Worm (Caenorhabditis elegans): ENCODE results near the gene lact-4.
A peak's percentile ranks its signal among the peaks of the same experiment; 100 is the strongest.

lact-4 gene

DNA sequence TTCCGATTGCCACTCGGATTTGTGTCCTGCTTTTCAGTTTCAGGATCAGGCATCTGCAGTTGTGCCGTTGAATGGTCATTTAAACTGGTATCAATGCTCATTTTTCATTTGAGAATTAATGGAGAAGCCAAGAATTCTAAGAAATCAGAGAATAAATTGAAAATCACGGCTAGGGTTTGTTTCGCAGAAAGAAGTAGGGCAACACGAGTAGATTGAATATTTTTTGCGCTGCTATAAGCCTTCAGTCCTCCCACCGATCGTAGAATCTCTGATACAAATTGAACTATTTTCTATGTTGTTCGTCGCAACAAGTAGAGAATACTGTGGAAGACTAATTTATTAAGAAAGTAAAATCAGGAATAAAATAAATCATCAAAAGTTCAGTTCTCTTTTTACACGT, 43.2 kb downstream of the lact-4 start, which contains the start of gene acp-3:
Gene acp-3 (minus strand): TSS at position 101 of the 400 bp plus-strand sequence.
- TF ChIP-seq lsy-27 (tag; optimal IDR thresholded peaks at IDR 0.05; ENCODE audit: borderline replicate concordance, insufficient read depth) (no peak), egl-44 (GFP tag; IDR thresholded peaks at IDR 0.05) (no peak), zim-3 (tag; optimal IDR thresholded peaks at IDR 0.05) (no peak), rpc-1 (optimal IDR thresholded peaks at IDR 0.05) (no peak), rpc-1 (tag; optimal IDR thresholded peaks at IDR 0.05) (no peak), mxl-1 (tag; optimal IDR thresholded peaks at IDR 0.05) (no peak), ztf-6 (GFP tag; IDR thresholded peaks at IDR 0.05) (no peak)

DNA sequence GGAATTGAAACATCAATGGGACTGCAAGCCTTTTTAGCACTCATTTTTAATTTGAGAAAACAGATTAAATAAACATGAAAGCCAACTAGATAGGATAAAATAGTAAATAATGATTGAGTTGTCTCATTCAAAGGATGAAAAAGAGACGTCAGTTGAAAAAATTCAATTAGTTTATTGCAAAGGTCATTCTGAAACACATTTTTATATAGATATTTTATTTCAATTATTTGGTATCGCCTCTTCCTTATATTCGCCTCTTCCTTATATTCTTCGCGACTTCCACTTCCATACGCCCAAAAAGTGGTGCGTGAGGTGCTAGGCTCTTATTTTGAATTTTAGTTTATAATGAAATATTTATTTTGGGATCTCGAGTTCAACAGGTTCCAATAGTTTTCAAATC, 45.3 kb downstream of the lact-4 start, which contains the start of gene acp-4:
Gene acp-4 (minus strand): TSS at position 101 of the 400 bp plus-strand sequence.
- TF ChIP-seq egl-18 (GFP tag; IDR thresholded peaks at IDR 0.05) = no peak
- no peak for TF ChIP-seq zim-3 (tag; optimal IDR thresholded peaks at IDR 0.05)
- TF ChIP-seq tlf-1 (GFP tag; optimal IDR thresholded peaks at IDR 0.05) = no peak
- no peak for TF ChIP-seq Y79H2A.3 (GFP tag; conservative IDR thresholded peaks at IDR 0.05)
- no peak for TF ChIP-seq T26A5.8 (tag; optimal IDR thresholded peaks at IDR 0.05)
- no peak for TF ChIP-seq rec-8 (tag; optimal IDR thresholded peaks at IDR 0.05)
- no peak for TF ChIP-seq egl-44 (GFP tag; IDR thresholded peaks at IDR 0.05)
- TF ChIP-seq F37B4.10 (GFP tag; IDR thresholded peaks at IDR 0.05) = no peak

DNA sequence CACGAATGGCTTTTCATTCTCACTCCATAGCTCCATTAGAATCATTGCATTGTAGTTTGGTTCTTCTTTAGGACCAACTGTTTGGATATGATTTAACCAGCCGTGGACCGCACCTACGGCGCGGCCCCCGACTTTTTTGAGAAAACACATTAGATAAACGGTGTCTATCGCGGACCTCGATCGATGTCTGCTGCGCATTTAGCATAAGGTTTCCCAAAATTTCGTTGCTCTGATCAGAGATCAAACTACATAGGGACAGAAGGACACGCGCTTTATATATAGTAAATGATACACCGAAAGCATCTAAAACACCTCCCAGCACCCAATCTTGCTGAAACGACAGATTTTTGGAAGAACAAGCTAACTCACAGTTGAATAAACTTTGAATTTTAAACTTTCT, 47.3 kb downstream of the lact-4 start:
- TF ChIP-seq snpc-4 (GFP tag; optimal IDR thresholded peaks at IDR 0.05) (peak; percentile 33), snpc-4 (tag; optimal IDR thresholded peaks at IDR 0.05) (peak in 2 of 4 experiments; percentile 55 to 85), hmg-1.2 (GFP tag; IDR thresholded peaks at IDR 0.05) (peak; percentile 46), pbrm-1 (GFP tag; IDR thresholded peaks at IDR 0.05) (peak; percentile 61), snpc-1.1 (tag; optimal IDR thresholded peaks at IDR 0.05; ENCODE audit: insufficient read depth) (peak; percentile 51), attf-6 (GFP tag; IDR thresholded peaks at IDR 0.05) (0 out of 2 replicates have a peak, but pooled peaks have one; percentile 67)

DNA sequence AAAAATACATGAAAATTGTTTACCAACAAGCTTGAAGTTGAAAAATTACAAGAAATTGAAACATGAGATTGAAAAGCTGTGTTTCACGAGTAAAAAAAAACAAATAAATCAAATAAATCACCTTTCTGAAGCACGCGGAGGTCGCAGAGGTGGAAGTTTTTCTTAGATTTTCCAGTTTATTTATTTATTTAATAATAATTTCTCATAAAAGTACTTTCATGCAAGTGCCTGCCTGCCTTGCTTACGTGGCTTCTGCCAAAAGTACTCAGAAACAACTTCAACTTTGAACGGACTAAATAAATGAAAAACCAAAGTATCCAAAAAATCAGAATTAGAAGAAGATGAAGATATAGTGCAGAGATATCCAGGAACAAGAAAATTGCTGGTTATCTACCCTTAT, 48.3 kb downstream of the lact-4 start, which contains the start of gene acp-2:
Gene acp-2 (minus strand): TSS at position 101 of the 400 bp plus-strand sequence.
- TF ChIP-seq lin-35 (GFP tag; optimal IDR thresholded peaks at IDR 0.05) = no peak
- TF ChIP-seq repo-1 (tag; optimal IDR thresholded peaks at IDR 0.05) = no peak
- TF ChIP-seq F39B2.1 (GFP tag; IDR thresholded peaks at IDR 0.05) = no peak
- no peak for TF ChIP-seq madf-6 (GFP tag; IDR thresholded peaks at IDR 0.05)
- no peak for TF ChIP-seq K12H6.12 (tag; optimal IDR thresholded peaks at IDR 0.05)
- TF ChIP-seq snpc-3.4 (tag; optimal IDR thresholded peaks at IDR 0.05) = no peak
- TF ChIP-seq lir-1 (GFP tag; conservative IDR thresholded peaks at IDR 0.05) = no peak
- TF ChIP-seq K11D2.4 (GFP tag; IDR thresholded peaks at IDR 0.05) = no peak
- TF ChIP-seq ceh-58 (GFP tag; IDR thresholded peaks at IDR 0.05) = no peak
- TF ChIP-seq nhr-120 (GFP tag; IDR thresholded peaks at IDR 0.05) = no peak
- no peak for TF ChIP-seq sea-2 (GFP tag; IDR thresholded peaks at IDR 0.05)
- no peak for TF ChIP-seq dpff-1 (tag; optimal IDR thresholded peaks at IDR 0.05)
- no peak for TF ChIP-seq lin-40 (tag; optimal IDR thresholded peaks at IDR 0.05)
- no peak for TF ChIP-seq ceh-100 (GFP tag; IDR thresholded peaks at IDR 0.05)
- TF ChIP-seq ztf-22 (GFP tag; optimal IDR thresholded peaks at IDR 0.05) = no peak
- no peak for TF ChIP-seq F49E8.2 (tag; optimal IDR thresholded peaks at IDR 0.05; ENCODE audit: insufficient read depth)
- no peak for TF ChIP-seq unc-130 (GFP tag; optimal IDR thresholded peaks at IDR 0.05)
- TF ChIP-seq athp-1 (tag; optimal IDR thresholded peaks at IDR 0.05) = no peak

Measured in whole organism, young adult.